Worm (Caenorhabditis elegans): ENCODE data around the gene B0432.8.

B0432.8 gene

ce11 chrII:285627-286550 lies 7.4 kb upstream of the B0432.8 start, which contains the start of gene B0432.10 (continued):
- TF ChIP-seq unc-62 (GFP tag; optimal IDR thresholded peaks at IDR 0.05 in 1 of 2), result peak in 1 of 2 experiments; percentile 77
- no peak for TF ChIP-seq unc-62 (tag; optimal IDR thresholded peaks at IDR 0.05)
- TF ChIP-seq nhr-77 (tag; optimal IDR thresholded peaks at IDR 0.05), result peak; percentile 51
- TF ChIP-seq daf-12 (tag; optimal IDR thresholded peaks at IDR 0.05), result no peak
- TF ChIP-seq F10B5.3 (tag; optimal IDR thresholded peaks at IDR 0.05), result peak; percentile 51
- no peak for TF ChIP-seq ceh-28 (tag; optimal IDR thresholded peaks at IDR 0.05)
- TF ChIP-seq daf-16 (GFP tag; optimal IDR thresholded peaks at IDR 0.05), result no peak
- TF ChIP-seq daf-16 (tag; optimal IDR thresholded peaks at IDR 0.05), result peak; percentile 45
- TF ChIP-seq hif-1 (tag; optimal IDR thresholded peaks at IDR 0.05), result peak in 1 of 2 experiments; percentile 7
- TF ChIP-seq nhr-6 (tag; optimal IDR thresholded peaks at IDR 0.05), result peak; percentile 20
- peak; percentile 69; the same call in 1 of the 2 replicates for TF ChIP-seq T26A8.4 (GFP tag; IDR thresholded peaks at IDR 0.05)
- TF ChIP-seq hlh-30 (tag; optimal IDR thresholded peaks at IDR 0.05; ENCODE audit: insufficient read depth), result peak; percentile 65
- peak; percentile 91 for TF ChIP-seq mes-2 (tag; optimal IDR thresholded peaks at IDR 0.05; ENCODE audit: poor library complexity, severe bottlenecking)
- TF ChIP-seq dmd-9 (GFP tag; IDR thresholded peaks at IDR 0.05), result no peak
- TF ChIP-seq ctbp-1 (GFP tag; IDR thresholded peaks at IDR 0.05), result no peak
- peak; percentile 51 for TF ChIP-seq ztf-7 (tag; optimal IDR thresholded peaks at IDR 0.05)
- no peak for TF ChIP-seq lim-7 (GFP tag; IDR thresholded peaks at IDR 0.05)
- peak in 1 of 2 experiments; percentile 91 for TF ChIP-seq lsy-2 (tag; optimal IDR thresholded peaks at IDR 0.05)
- peak; percentile 86 for TF ChIP-seq lin-38 (GFP tag; IDR thresholded peaks at IDR 0.05)
- peak; percentile 86 for TF ChIP-seq dve-1 (tag; optimal IDR thresholded peaks at IDR 0.05; ENCODE audit: insufficient read depth)
- no peak for TF ChIP-seq ZK337.2 (GFP tag; IDR thresholded peaks at IDR 0.05)
- no peak for TF ChIP-seq lin-1 (GFP tag; IDR thresholded peaks at IDR 0.05)
- peak; percentile 33 for TF ChIP-seq nhr-102 (tag; optimal IDR thresholded peaks at IDR 0.05)
- no peak for TF ChIP-seq ces-1 (GFP tag; optimal IDR thresholded peaks at IDR 0.05)
- no peak for TF ChIP-seq madf-9 (GFP tag; conservative IDR thresholded peaks at IDR 0.05)
- no peak for TF ChIP-seq nhr-42 (GFP tag; IDR thresholded peaks at IDR 0.05)
- peak; percentile 61 for TF ChIP-seq duxl-1 (tag; optimal IDR thresholded peaks at IDR 0.05; ENCODE audit: poor library complexity)
- peak; percentile 46 for TF ChIP-seq F37D6.2 (tag; optimal IDR thresholded peaks at IDR 0.05)
- peak; percentile 64 for TF ChIP-seq rbr-2 (tag; optimal IDR thresholded peaks at IDR 0.05)
- TF ChIP-seq ceh-20 (GFP tag; IDR thresholded peaks at IDR 0.05), result peak; percentile 62; the same call in 1 of the 2 replicates
- TF ChIP-seq ama-1 (optimal IDR thresholded peaks at IDR 0.05), result no peak
- 0 out of 2 replicates have a peak, but pooled peaks have one; percentile 44 for TF ChIP-seq arid-1 (GFP tag; conservative IDR thresholded peaks at IDR 0.05)
- peak; percentile 79 for TF ChIP-seq mep-1 (tag; optimal IDR thresholded peaks at IDR 0.05)
- TF ChIP-seq unc-130 (GFP tag; optimal IDR thresholded peaks at IDR 0.05), result no peak
- no peak for TF ChIP-seq gei-8 (GFP tag; optimal IDR thresholded peaks at IDR 0.05)

- no peak for TF ChIP-seq ztf-7 (tag; optimal IDR thresholded peaks at IDR 0.05)
- no peak for TF ChIP-seq mxl-3 (GFP tag; optimal IDR thresholded peaks at IDR 0.05)
- no peak for TF ChIP-seq ceh-20 (GFP tag; IDR thresholded peaks at IDR 0.05)
- no peak for TF ChIP-seq lir-3 (tag; optimal IDR thresholded peaks at IDR 0.05)
- no peak for TF ChIP-seq nhr-10 (tag; optimal IDR thresholded peaks at IDR 0.05)
- no peak for TF ChIP-seq Y105C5A.15 (GFP tag; IDR thresholded peaks at IDR 0.05)
Observed at ce11 chrII:283594-283993, 5.1 kb upstream of the B0432.8 start, which contains the start of gene B0432.9. TSS of gene B0432.9 (minus strand) at chrII:283694.

Measured in whole organism, L4 larva.